3 fruit fly cellular contexts compared by ENCODE assay signal in the genomic region with DNA sequence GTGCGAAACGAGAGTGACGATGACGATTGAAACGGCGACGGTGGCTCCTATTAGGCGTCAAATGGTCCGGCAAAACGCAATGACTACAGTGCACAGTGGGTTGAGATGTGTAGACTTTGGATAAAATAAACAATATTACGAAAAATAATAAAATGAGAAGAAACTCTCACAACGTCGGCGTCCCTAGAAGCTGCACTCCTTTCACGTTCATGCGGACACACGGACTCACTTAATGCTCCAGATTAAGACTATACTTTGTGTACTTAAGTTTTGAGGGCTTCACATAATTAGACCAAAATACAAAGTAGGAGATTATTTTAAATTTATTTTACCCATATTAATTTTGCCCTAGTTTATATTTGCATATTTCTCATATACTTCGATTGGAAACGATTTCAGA.
TF ChIP-seq lines count a peak whose summit lies in the region.

No protein-coding gene starts in this region.

- TF ChIP-seq CTCF in whole organism, embryonic (GFP tag; optimal IDR thresholded peaks at IDR 0.05; lab: Kevin White, UChicago), result no peak

TF ChIP-seq in whole organism, embryonic, 481 proteins besides CTCF, POLR2A, EP300 and RAD21:
- TF ChIP-seq Doc3 (GFP tag; IDR thresholded peaks at IDR 0.05; lab: Robert Waterston, UW; ENCODE audit: partially characterized antibody) (no peak), Blimp-1 (GFP tag; optimal IDR thresholded peaks at IDR 0.05; lab: Kevin White, UChicago) (peak; percentile 26), CG14710 (tag; optimal IDR thresholded peaks at IDR 0.05; lab: Kevin White, UChicago) (no peak), CG4707 (GFP tag; optimal IDR thresholded peaks at IDR 0.05; lab: Kevin White, UChicago) (no peak), sens (GFP tag; lab: Kevin White, UChicago) (peak; percentile 16), pb (GFP tag; optimal IDR thresholded peaks at IDR 0.05; lab: Kevin White, UChicago) (no peak), wor (GFP tag; IDR thresholded peaks at IDR 0.05; lab: Robert Waterston, UW) (no peak), Sin3A (optimal IDR thresholded peaks at IDR 0.05; lab: Kevin White, UChicago) (no peak), CG11504 (tag; optimal IDR thresholded peaks at IDR 0.05; lab: Kevin White, UChicago) (no peak), CG8924 (tag; optimal IDR thresholded peaks at IDR 0.05; lab: Kevin White, UChicago) (no peak), stwl (tag; optimal IDR thresholded peaks at IDR 0.05; lab: Kevin White, UChicago) (no peak), CG6175 (GFP tag; IDR thresholded peaks at IDR 0.05; lab: Robert Waterston, UW) (no peak), prd (optimal IDR thresholded peaks at IDR 0.05; lab: Kevin White, UChicago) (no peak), prd (GFP tag; IDR thresholded peaks at IDR 0.05; lab: Robert Waterston, UW) (no peak), CG4404 (GFP tag; IDR thresholded peaks at IDR 0.05; lab: Robert Waterston, UW) (no peak), CG6654 (GFP tag; optimal IDR thresholded peaks at IDR 0.05; lab: Kevin White, UChicago) (no peak), CG6254 (GFP tag; optimal IDR thresholded peaks at IDR 0.05; lab: Kevin White, UChicago) (peak; percentile 6), sna (GFP tag; IDR thresholded peaks at IDR 0.05; lab: Robert Waterston, UW; ENCODE audit: partially characterized antibody) (no peak), dmrt99B (tag; optimal IDR thresholded peaks at IDR 0.05; lab: Kevin White, UChicago) (peak; percentile 35), phol (tag; optimal IDR thresholded peaks at IDR 0.05; lab: Kevin White, UChicago) (no peak), gcm2 (GFP tag; optimal IDR thresholded peaks at IDR 0.05; lab: Kevin White, UChicago) (no peak)
TF ChIP-seq in whole organism, embryonic: peak in this region for 4.

TF ChIP-seq in whole organism, prepupa, 60 proteins besides CTCF, POLR2A, EP300 and RAD21:
- TF ChIP-seq fkh (GFP tag; optimal IDR thresholded peaks at IDR 0.05; lab: Kevin White, UChicago) (no peak), Sox102F (GFP tag; optimal IDR thresholded peaks at IDR 0.05; lab: Kevin White, UChicago) (no peak), Ets21C (GFP tag; optimal IDR thresholded peaks at IDR 0.05; lab: Kevin White, UChicago) (no peak), dac (GFP tag; optimal IDR thresholded peaks at IDR 0.05; lab: Kevin White, UChicago) (no peak), Smox (GFP tag; optimal IDR thresholded peaks at IDR 0.05; lab: Kevin White, UChicago) (no peak), CG8632 (GFP tag; optimal IDR thresholded peaks at IDR 0.05; lab: Kevin White, UChicago) (no peak), CG6276 (GFP tag; optimal IDR thresholded peaks at IDR 0.05; lab: Kevin White, UChicago) (peak; percentile 82), CG11294 (GFP tag; IDR thresholded peaks at IDR 0.05; lab: Robert Waterston, UW) (peak; percentile 48; the same call in 1 of the 2 replicates), CG11902 (GFP tag; optimal IDR thresholded peaks at IDR 0.05; lab: Kevin White, UChicago) (no peak), Hr39 (GFP tag; optimal IDR thresholded peaks at IDR 0.05; lab: Kevin White, UChicago) (no peak), CG10631 (GFP tag; optimal IDR thresholded peaks at IDR 0.05; lab: Kevin White, UChicago) (no peak), CG6163 (GFP tag; IDR thresholded peaks at IDR 0.05; lab: Robert Waterston, UW) (no peak), topi (GFP tag; optimal IDR thresholded peaks at IDR 0.05; lab: Kevin White, UChicago) (no peak), CG34406 (GFP tag; optimal IDR thresholded peaks at IDR 0.05; lab: Kevin White, UChicago) (no peak), achi (GFP tag; optimal IDR thresholded peaks at IDR 0.05; lab: Kevin White, UChicago) (no peak), svp (GFP tag; lab: Kevin White, UChicago) (no peak), Lpt (GFP tag; optimal IDR thresholded peaks at IDR 0.05; lab: Kevin White, UChicago) (no peak), eg (GFP tag; IDR thresholded peaks at IDR 0.05; lab: Robert Waterston, UW) (0 out of 3 replicates have a peak, but pooled peaks have one; percentile 40), Gug (GFP tag; IDR thresholded peaks at IDR 0.05; lab: Robert Waterston, UW) (peak; percentile 36; the same call in 1 of the 2 replicates), OdsH (GFP tag; optimal IDR thresholded peaks at IDR 0.05; lab: Kevin White, UChicago) (no peak), CG32006 (GFP tag; optimal IDR thresholded peaks at IDR 0.05; lab: Kevin White, UChicago) (no peak), CG3919 (GFP tag; optimal IDR thresholded peaks at IDR 0.05; lab: Kevin White, UChicago) (no peak), CG6792 (GFP tag; optimal IDR thresholded peaks at IDR 0.05; lab: Kevin White, UChicago) (no peak), Hr4 (GFP tag; optimal IDR thresholded peaks at IDR 0.05; lab: Kevin White, UChicago) (no peak), CG16779 (tag; optimal IDR thresholded peaks at IDR 0.05; lab: Kevin White, UChicago) (no peak), CG11762 (GFP tag; optimal IDR thresholded peaks at IDR 0.05; lab: Kevin White, UChicago; ENCODE audit: insufficient read depth) (peak; percentile 23)

TF ChIP-seq in whole organism, pupa, 21 proteins besides CTCF, POLR2A, EP300 and RAD21:
- TF ChIP-seq CG9948 (tag; optimal IDR thresholded peaks at IDR 0.05; lab: Kevin White, UChicago) (no peak), CG4496 (GFP tag; IDR thresholded peaks at IDR 0.05; lab: Robert Waterston, UW) (peak; percentile 56; the same call in 2 of the 3 replicates), Pif1A (GFP tag; optimal IDR thresholded peaks at IDR 0.05; lab: Kevin White, UChicago) (peak; percentile 42), CG14655 (GFP tag; optimal IDR thresholded peaks at IDR 0.05; lab: Kevin White, UChicago) (peak; percentile 72), fd96Ca (GFP tag; IDR thresholded peaks at IDR 0.05; lab: Robert Waterston, UW) (peak; percentile 53; the same call in 2 of the 3 replicates)

Comparison
In these comparisons a context has a peak if more than half of its experiments do, and no peak if none do; other contexts are left out.
1. Of the 7 proteins assayed by ChIP-seq in both whole organism, embryonic and whole organism, prepupa: peak only in whole organism, embryonic: Blimp-1; only in whole organism, prepupa: Gug; in both: none; in neither: 5.